Worm (Caenorhabditis elegans) whole organism, L3 larva: ENCODE measurements around the gene ZK813.4.

Experiments
- ZK546.5 ChIP-seq: sonication (generic microtip); optimal IDR thresholded peaks from 2 replicates; lab custom pipeline; 2017; ENCODE audit warnings: missing biosample characterization, missing genetic modification characterization
- ama-1 ChIP-seq: fragments of 150-350 bp; optimal IDR thresholded peaks from 2 replicates; lab custom pipeline; 2018
- ceh-28 ChIP-seq: fragments of 150-350 bp; optimal IDR thresholded peaks from 2 replicates; lab custom pipeline; 2014; ENCODE audit warnings: missing biosample characterization, missing genetic modification reagents, missing genetic modification characterization
- ceh-9 ChIP-seq: sonication (generic microtip); optimal IDR thresholded peaks from 2 replicates; lab custom pipeline; 2018; ENCODE audit warnings: missing biosample characterization, missing genetic modification characterization
- elt-1 ChIP-seq: fragments of 150-350 bp; optimal IDR thresholded peaks from 2 replicates; lab custom pipeline; 2014; ENCODE audit warnings: missing biosample characterization, missing genetic modification characterization
- elt-2 ChIP-seq: sonication (generic microtip); optimal IDR thresholded peaks from 2 replicates; lab custom pipeline; 2016; ENCODE audit warnings: missing genetic modification reagents, mild to moderate bottlenecking, missing genetic modification characterization, missing compliant biosample characterization
- elt-3 ChIP-seq, 3 experiments: fragments of 150-350 bp in 1 of 3; sonication (generic microtip) in 2 of 3; optimal IDR thresholded peaks; 2 replicates in 2 of 3; 4 replicates in 1 of 3; lab custom pipeline; 2014 to 2017; ENCODE audit warnings: missing biosample characterization in 3 of 3, missing genetic modification characterization in 3 of 3
- eor-1 ChIP-seq, 2 experiments: fragments of 150-350 bp; optimal IDR thresholded peaks; 2 replicates each; lab custom pipeline; 2014 to 2018; ENCODE audit warnings: missing biosample characterization in 2 of 2, missing genetic modification characterization in 2 of 2
- fkh-10 ChIP-seq: sonication (generic microtip); optimal IDR thresholded peaks from 2 replicates; lab custom pipeline; 2017; ENCODE audit warnings: missing biosample characterization, missing genetic modification reagents, missing genetic modification characterization
- fkh-2 ChIP-seq: fragments of 150-350 bp; optimal IDR thresholded peaks from 2 replicates; lab custom pipeline; 2014; ENCODE audit warnings: missing biosample characterization, missing genetic modification reagents, missing genetic modification characterization
- fos-1 ChIP-seq: fragments of 150-350 bp; optimal IDR thresholded peaks from 2 replicates; lab custom pipeline; 2014; ENCODE audit warnings: missing biosample characterization, missing genetic modification characterization
- hmg-11 ChIP-seq: sonication (generic microtip); optimal IDR thresholded peaks from 2 replicates; lab custom pipeline; 2016; ENCODE audit warnings: missing genetic modification characterization, missing compliant biosample characterization
- jun-1 ChIP-seq: fragments of 150-350 bp; optimal IDR thresholded peaks from 2 replicates; lab custom pipeline; 2014; ENCODE audit warnings: missing biosample characterization, missing genetic modification reagents, missing genetic modification characterization
- lin-15B ChIP-seq: fragments of 150-350 bp; optimal IDR thresholded peaks from 2 replicates; lab custom pipeline; 2014; ENCODE audit warnings: missing biosample characterization, missing genetic modification characterization
- lin-39 ChIP-seq: fragments of 150-350 bp; optimal IDR thresholded peaks from 2 replicates; lab custom pipeline; 2018; ENCODE audit warnings: missing biosample characterization, missing genetic modification reagents, missing genetic modification characterization
- lsy-12 ChIP-seq: sonication (generic microtip); optimal IDR thresholded peaks from 2 replicates; lab custom pipeline; 2016; ENCODE audit warnings: mild to moderate bottlenecking, missing genetic modification characterization, missing compliant biosample characterization
- mdl-1 ChIP-seq: fragments of 150-350 bp; optimal IDR thresholded peaks from 2 replicates; lab custom pipeline; 2014; ENCODE audit warnings: missing biosample characterization, missing genetic modification characterization
- mml-1 ChIP-seq: fragments of 150-350 bp; sonication (generic microtip); optimal IDR thresholded peaks from 3 replicates; lab custom pipeline; 2014; ENCODE audit warnings: missing biosample characterization, missing genetic modification characterization
- nfya-1 ChIP-seq: sonication (generic microtip); optimal IDR thresholded peaks from 2 replicates; lab custom pipeline; 2017; ENCODE audit warnings: missing genetic modification characterization, mild to moderate bottlenecking, missing compliant biosample characterization, antibody characterized with exemption, moderate library complexity; ENCODE audit not compliant: insufficient read depth
- nhr-237 ChIP-seq: fragments of 150-350 bp; optimal IDR thresholded peaks from 2 replicates; lab custom pipeline; 2014; ENCODE audit warnings: missing biosample characterization, missing genetic modification characterization
- nhr-28 ChIP-seq: fragments of 150-350 bp; optimal IDR thresholded peaks from 2 replicates; lab custom pipeline; 2014; ENCODE audit warnings: missing biosample characterization, missing genetic modification characterization
- nhr-43 ChIP-seq: sonication (generic microtip); optimal IDR thresholded peaks from 2 replicates; lab custom pipeline; 2016; ENCODE audit warnings: mild to moderate bottlenecking, missing genetic modification characterization, missing compliant biosample characterization; ENCODE audit not compliant: poor library complexity, severe bottlenecking
- nhr-67 ChIP-seq: fragments of 150-350 bp; optimal IDR thresholded peaks from 2 replicates; lab custom pipeline; 2014; ENCODE audit warnings: missing biosample characterization, missing genetic modification characterization
- nhr-76 ChIP-seq: fragments of 150-350 bp; sonication (generic microtip); optimal IDR thresholded peaks from 5 replicates; lab custom pipeline; 2014; ENCODE audit warnings: missing biosample characterization, missing genetic modification characterization
- nhr-77 ChIP-seq: fragments of 150-350 bp; optimal IDR thresholded peaks from 2 replicates; lab custom pipeline; 2014; ENCODE audit warnings: missing biosample characterization, missing genetic modification characterization
- pha-4 ChIP-seq: fragments of 150-350 bp; optimal IDR thresholded peaks from 2 replicates; lab custom pipeline; 2014; ENCODE audit warnings: missing biosample characterization, missing genetic modification reagents, missing genetic modification characterization
- pqm-1 ChIP-seq: fragments of 150-350 bp; optimal IDR thresholded peaks from 2 replicates; lab custom pipeline; 2017; ENCODE audit warnings: missing biosample characterization, missing genetic modification characterization, inconsistent platforms
- sea-2 ChIP-seq: fragments of 150-350 bp; sonication (generic microtip); optimal IDR thresholded peaks from 4 replicates; lab custom pipeline; 2014; ENCODE audit warnings: missing biosample characterization, missing genetic modification reagents, missing genetic modification characterization
- skn-1 ChIP-seq: fragments of 150-350 bp; optimal IDR thresholded peaks from 2 replicates; lab custom pipeline; 2014; ENCODE audit warnings: missing biosample characterization, missing genetic modification characterization
- snpc-4 ChIP-seq: fragments of 150-350 bp; optimal IDR thresholded peaks from 2 replicates; lab custom pipeline; 2014; ENCODE audit warnings: missing biosample characterization, missing genetic modification characterization
- tbx-2 ChIP-seq: sonication (generic microtip); optimal IDR thresholded peaks from 2 replicates; lab custom pipeline; 2016; ENCODE audit warnings: mild to moderate bottlenecking, missing genetic modification characterization, missing compliant biosample characterization
- unc-39 ChIP-seq: sonication (generic microtip); optimal IDR thresholded peaks from 4 replicates; lab custom pipeline; 2017; ENCODE audit warnings: missing biosample characterization, missing genetic modification characterization
- unc-62 ChIP-seq: fragments of 150-350 bp; sonication (generic microtip); optimal IDR thresholded peaks from 4 replicates; lab custom pipeline; 2014; ENCODE audit warnings: missing biosample characterization, missing genetic modification reagents, missing genetic modification characterization
- ztf-11 ChIP-seq: fragments of 150-350 bp; optimal IDR thresholded peaks from 2 replicates; lab custom pipeline; 2014; ENCODE audit warnings: missing biosample characterization, missing genetic modification characterization
- ztf-4 ChIP-seq: fragments of 150-350 bp; optimal IDR thresholded peaks from 2 replicates; lab custom pipeline; 2014; ENCODE audit warnings: missing biosample characterization, missing genetic modification characterization

Gene ZK813.4

DNA sequence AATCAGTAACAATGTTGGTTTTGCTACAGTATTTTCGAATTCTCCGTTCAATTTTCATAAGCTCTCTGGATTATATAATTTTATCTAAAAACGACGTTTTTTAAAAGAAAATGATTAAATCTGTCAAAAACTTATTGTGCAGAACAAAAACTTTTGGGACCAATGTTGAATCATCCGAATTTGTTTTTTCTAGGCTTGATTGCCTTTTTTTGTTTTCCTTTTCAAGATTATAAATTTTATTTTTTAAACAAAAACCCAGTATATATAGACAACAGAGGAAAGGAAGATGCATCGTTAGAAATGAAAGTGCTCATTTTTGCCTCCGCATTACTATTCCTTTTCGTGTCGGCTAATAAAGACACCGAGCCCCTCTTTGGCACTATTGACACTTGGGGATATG, 14.6 kb upstream of the ZK813.4 start, which contains the start of gene ZK813.7:
Gene ZK813.7, plus strand, starts transcription at position 301 of the 400 bp plus-strand sequence.
- no peak for TF ChIP-seq ztf-4 (tag; lab: Kevin White, UChicago)
- TF ChIP-seq eor-1 (tag; optimal IDR thresholded peaks at IDR 0.05; lab: Kevin White, UChicago) = no peak
- TF ChIP-seq fos-1 (tag; lab: Kevin White, UChicago) = no peak
- TF ChIP-seq unc-39 = no peak
- TF ChIP-seq lsy-12 = no peak
- no peak for TF ChIP-seq elt-3 (tag; optimal IDR thresholded peaks at IDR 0.05; lab: Kevin White, UChicago)
- no peak for TF ChIP-seq nhr-43 (tag; lab: Kevin White, UChicago)
- TF ChIP-seq mml-1 = no peak
- TF ChIP-seq mdl-1 = no peak
- no peak for TF ChIP-seq nhr-28 (tag; lab: Kevin White, UChicago)
- TF ChIP-seq lin-39 (tag; lab: Kevin White, UChicago) = no peak

DNA sequence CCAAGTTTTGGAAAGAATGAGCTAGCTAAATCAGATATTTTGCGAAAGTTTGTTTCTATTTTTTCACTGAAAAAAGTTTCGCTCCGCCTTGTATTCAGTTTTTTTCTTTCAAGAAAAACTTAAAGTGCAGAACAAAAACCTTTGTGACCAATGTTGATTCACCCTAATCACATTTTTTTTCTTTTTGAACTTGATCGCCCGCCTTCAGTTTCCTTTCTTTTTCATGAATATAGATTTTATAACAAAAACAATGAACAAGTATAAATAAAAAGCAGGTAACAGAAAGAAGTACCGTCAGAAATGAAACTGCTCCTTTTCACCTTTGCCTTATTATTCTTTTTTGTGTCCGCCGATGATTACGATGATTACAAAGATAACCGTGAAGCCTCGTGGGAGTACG, 13.6 kb upstream of the ZK813.4 start, which contains the start of gene ZK813.2:
Gene ZK813.2, plus strand, starts transcription at position 301 of the 400 bp plus-strand sequence.
- TF ChIP-seq snpc-4 (tag; lab: Kevin White, UChicago) (no peak), ZK546.5 (tag; lab: Kevin White, UChicago) (no peak), jun-1 (tag; lab: Kevin White, UChicago) (no peak), elt-2 (tag; lab: Kevin White, UChicago) (no peak), nhr-76 (no peak)

ce11 chrX:3441539-3441938, 11.6 kb upstream of the ZK813.4 start, which contains the start of gene ZK813.3:
Gene ZK813.3, plus strand, starts transcription at chrX:3441839.
- TF ChIP-seq tbx-2 (tag; lab: Kevin White, UChicago) (no peak), eor-1 (tag; optimal IDR thresholded peaks at IDR 0.05; lab: Kevin White, UChicago) (no peak), snpc-4 (tag; lab: Kevin White, UChicago) (no peak), fkh-10 (GFP tag; lab: Kevin White, UChicago) (no peak), hmg-11 (tag; lab: Kevin White, UChicago) (no peak), nfya-1 (tag; lab: Kevin White, UChicago) (no peak), unc-62 (GFP tag; lab: Kevin White, UChicago) (no peak)

ce11 chrX:3440308-3440707, 10.4 kb upstream of the ZK813.4 start:
- TF ChIP-seq lin-39 (tag; lab: Kevin White, UChicago) (peak; percentile 59), pha-4 (tag; lab: Kevin White, UChicago) (no peak), tbx-2 (tag; lab: Kevin White, UChicago) (no peak), ceh-9 (no peak), ceh-28 (no peak), sea-2 (GFP tag; lab: Kevin White, UChicago) (no peak), ama-1 (lab: Kevin White, UChicago) (no peak)

- TF ChIP-seq ztf-11 (tag; lab: Kevin White, UChicago) (no peak), pqm-1 (tag; lab: Kevin White, UChicago) (no peak), lsy-12 (no peak), nhr-77 (tag; lab: Kevin White, UChicago) (no peak)
Measured at ce11 chrX:3439823-3440222, 9.9 kb upstream of the ZK813.4 start.

ce11 chrX:3429122-3429521, 798 bp downstream of the ZK813.4 start:
- peak; percentile 35 for TF ChIP-seq fkh-10 (GFP tag; lab: Kevin White, UChicago)
- no peak for TF ChIP-seq ceh-9
- TF ChIP-seq snpc-4 (tag; lab: Kevin White, UChicago) = no peak
- TF ChIP-seq lin-15B (tag; lab: Kevin White, UChicago) = no peak
- TF ChIP-seq skn-1 = no peak
- TF ChIP-seq tbx-2 (tag; lab: Kevin White, UChicago) = no peak

- TF ChIP-seq sea-2 (GFP tag; lab: Kevin White, UChicago) = no peak
- no peak for TF ChIP-seq ZK546.5 (tag; lab: Kevin White, UChicago)
- TF ChIP-seq elt-1 (tag; lab: Kevin White, UChicago) = no peak
- no peak for TF ChIP-seq elt-3 (tag; optimal IDR thresholded peaks at IDR 0.05; lab: Kevin White, UChicago)
- no peak for TF ChIP-seq nhr-237 (tag; lab: Kevin White, UChicago)
- no peak for TF ChIP-seq snpc-4 (tag; lab: Kevin White, UChicago)
- TF ChIP-seq nhr-67 (tag; lab: Kevin White, UChicago) = no peak
- TF ChIP-seq fkh-2 (tag; lab: Kevin White, UChicago) = no peak
Measured at ce11 chrX:3424516-3424915, 5.4 kb downstream of the ZK813.4 start, which contains the start of gene ZK813.6. Gene ZK813.6, plus strand, starts transcription at chrX:3424816.
